Worm (Caenorhabditis elegans) whole organism, L4 larva: ENCODE results near the gene rsp-2.

Experiments used
- nhr-76 ChIP-seq: fragments of 150-350 bp; optimal IDR thresholded peaks from 2 replicates; lab custom pipeline; 2014; ENCODE audit warnings: missing biosample characterization, missing genetic modification characterization
- zag-1 ChIP-seq: fragments of 150-350 bp; optimal IDR thresholded peaks from 2 replicates; lab custom pipeline; 2014; ENCODE audit warnings: missing biosample characterization, missing genetic modification characterization
- ztf-11 ChIP-seq: fragments of 150-350 bp; optimal IDR thresholded peaks from 2 replicates; lab custom pipeline; 2014; ENCODE audit warnings: missing biosample characterization, missing genetic modification characterization

- no peak for TF ChIP-seq zag-1
- no peak for TF ChIP-seq ztf-11 (tag; lab: Kevin White, UChicago)
- no peak for TF ChIP-seq nhr-76 (tag; lab: Kevin White, UChicago)
Observed at ce11 chrII:11417999-11418398, 34.8 kb downstream of the rsp-2 start, which contains the start of gene C05D12.2.
